Fruit fly (Drosophila melanogaster) whole organism, prepupa: ENCODE results near the gene TwdlG.

Experiments
- CG6854 ChIP-seq: fragments of 200-800 bp; sonication (Bioruptor generic); optimal IDR thresholded peaks from 2 replicates; lab custom pipeline; 2017; ENCODE audit warnings: missing biosample characterization, mild to moderate bottlenecking, missing genetic modification characterization
- Eip93F ChIP-seq: fragments of 200-800 bp; sonication (Bioruptor generic); optimal IDR thresholded peaks from 2 replicates; lab custom pipeline; 2016; ENCODE audit warnings: missing biosample characterization, mild to moderate bottlenecking, missing genetic modification characterization
- Ets96B ChIP-seq: fragments of 200-800 bp; optimal IDR thresholded peaks from 2 replicates; lab custom pipeline; 2019; ENCODE audit warnings: missing biosample characterization, mild to moderate bottlenecking, missing genetic modification characterization, moderate library complexity
- Gug ChIP-seq: fragments of 200-800 bp; sonication (Bioruptor generic); IDR thresholded peaks from 2 replicates; pipeline ENCODE4 v1.3.6; 2022; ENCODE audit warnings: missing biosample characterization, missing genetic modification characterization
- Hr38 ChIP-seq: sonication (Bioruptor generic); optimal IDR thresholded peaks from 2 replicates; lab custom pipeline; 2016; ENCODE audit warnings: missing biosample characterization, missing genetic modification characterization
- acj6 ChIP-seq: fragments of 200-800 bp; sonication (Bioruptor generic); optimal IDR thresholded peaks from 3 replicates; lab custom pipeline; 2016; ENCODE audit warnings: missing biosample characterization, missing genetic modification characterization
- lz ChIP-seq: fragments of 200-800 bp; sonication (Bioruptor generic); optimal IDR thresholded peaks from 3 replicates; lab custom pipeline; 2016; ENCODE audit warnings: missing biosample characterization, missing genetic modification characterization

dm6 chr3R:4214038-4214437 is 37.1 kb downstream of the TwdlG start:
- TF ChIP-seq lz (GFP tag; lab: Kevin White, UChicago) (peak; percentile 87), Ets96B (tag; lab: Kevin White, UChicago) (peak; percentile 89), acj6 (GFP tag; lab: Kevin White, UChicago) (peak; percentile 91), Gug (GFP tag; lab: Robert Waterston, UW) (peak; percentile 90), Hr38 (GFP tag; lab: Kevin White, UChicago) (peak; percentile 52), CG6854 (GFP tag; lab: Kevin White, UChicago) (peak; percentile 47), Eip93F (peak; percentile 30)
